Fruit fly (Drosophila melanogaster) whole organism, prepupa: ENCODE measurements around the gene Brr2.
A peak's percentile ranks its signal among the peaks of the same experiment; 100 is the strongest.

Experiments used
- CG10669 ChIP-seq: fragments of 200-800 bp; sonication (Bioruptor generic); optimal IDR thresholded peaks from 3 replicates; lab custom pipeline; 2018; ENCODE audit warnings: missing biosample characterization, mild to moderate bottlenecking, missing genetic modification characterization, moderate library complexity
- CG11294 ChIP-seq: fragments of 200-800 bp; sonication (Bioruptor generic); IDR thresholded peaks from 2 replicates; pipeline ENCODE4 v1.3.6; 2022; ENCODE audit warnings: missing biosample characterization, missing genetic modification characterization
- CG11902 ChIP-seq: fragments of 200-800 bp; sonication (Bioruptor generic); optimal IDR thresholded peaks from 3 replicates; lab custom pipeline; 2016; ENCODE audit warnings: missing biosample characterization, missing genetic modification characterization
- CG15336 ChIP-seq: fragments of 200-800 bp; sonication (Bioruptor generic); IDR thresholded peaks from 2 replicates; pipeline ENCODE4 v1.3.6; 2022; ENCODE audit warnings: missing biosample characterization, missing genetic modification characterization
- CG1621 ChIP-seq: fragments of 200-800 bp; sonication (Bioruptor generic); optimal IDR thresholded peaks from 3 replicates; lab custom pipeline; 2018; ENCODE audit warnings: missing biosample characterization, mild to moderate bottlenecking, missing genetic modification characterization
- CG16779 ChIP-seq: fragments of 200-800 bp; sonication (Bioruptor generic); optimal IDR thresholded peaks from 3 replicates; lab custom pipeline; 2017; ENCODE audit warnings: missing biosample characterization, mild to moderate bottlenecking, missing genetic modification characterization
- CG31627 ChIP-seq: fragments of 200-800 bp; sonication (Bioruptor generic); optimal IDR thresholded peaks from 3 replicates; lab custom pipeline; 2016; ENCODE audit warnings: missing biosample characterization, missing genetic modification characterization
- CG34406 ChIP-seq: fragments of 200-800 bp; sonication (Bioruptor generic); optimal IDR thresholded peaks from 3 replicates; lab custom pipeline; 2016; ENCODE audit warnings: missing biosample characterization, missing genetic modification characterization
- CG6163 ChIP-seq: fragments of 200-800 bp; sonication (Bioruptor generic); IDR thresholded peaks from 3 replicates; pipeline ENCODE4 v1.3.6; 2022; ENCODE audit warnings: missing biosample characterization, missing genetic modification characterization
- CG6276 ChIP-seq: fragments of 200-800 bp; sonication (Bioruptor generic); optimal IDR thresholded peaks from 2 replicates; lab custom pipeline; 2017; ENCODE audit warnings: missing biosample characterization, mild to moderate bottlenecking, missing genetic modification characterization
- CG6792 ChIP-seq: fragments of 200-800 bp; sonication (Bioruptor generic); optimal IDR thresholded peaks from 3 replicates; lab custom pipeline; 2016; ENCODE audit warnings: missing biosample characterization, missing genetic modification characterization
- CG6808 ChIP-seq: fragments of 200-800 bp; sonication (Bioruptor generic); optimal IDR thresholded peaks from 3 replicates; lab custom pipeline; 2017; ENCODE audit warnings: missing biosample characterization, missing genetic modification characterization, mild to moderate bottlenecking, moderate library complexity, missing genetic modification reagents
- CG6854 ChIP-seq: fragments of 200-800 bp; sonication (Bioruptor generic); optimal IDR thresholded peaks from 2 replicates; lab custom pipeline; 2017; ENCODE audit warnings: missing biosample characterization, mild to moderate bottlenecking, missing genetic modification characterization
- CG7368 ChIP-seq: fragments of 200-800 bp; sonication (Bioruptor generic); optimal IDR thresholded peaks from 3 replicates; lab custom pipeline; 2016; ENCODE audit warnings: missing biosample characterization, missing genetic modification characterization
- CG8119 ChIP-seq: fragments of 200-800 bp; sonication (Bioruptor generic); IDR thresholded peaks from 3 replicates; pipeline ENCODE4 v1.3.6; 2022; ENCODE audit warnings: missing biosample characterization, missing genetic modification characterization
- CG8632 ChIP-seq: fragments of 200-800 bp; sonication (Bioruptor generic); optimal IDR thresholded peaks from 3 replicates; lab custom pipeline; 2016; ENCODE audit warnings: missing biosample characterization, missing genetic modification characterization
- CG9139 ChIP-seq: fragments of 200-800 bp; sonication (Bioruptor generic); optimal IDR thresholded peaks from 3 replicates; lab custom pipeline; 2017; ENCODE audit warnings: missing biosample characterization, mild to moderate bottlenecking, missing genetic modification characterization
- Eip75B ChIP-seq: fragments of 200-800 bp; sonication (Bioruptor generic); optimal IDR thresholded peaks from 3 replicates; lab custom pipeline; 2016; ENCODE audit warnings: missing biosample characterization, missing genetic modification characterization
- Eip78C ChIP-seq: fragments of 200-800 bp; sonication (Bioruptor generic); peaks from one replicate; lab custom pipeline; 2016; ENCODE audit warnings: missing biosample characterization, missing genetic modification characterization
- Eip93F ChIP-seq: fragments of 200-800 bp; sonication (Bioruptor generic); optimal IDR thresholded peaks from 2 replicates; lab custom pipeline; 2016; ENCODE audit warnings: missing biosample characterization, mild to moderate bottlenecking, missing genetic modification characterization
- Gug ChIP-seq: fragments of 200-800 bp; sonication (Bioruptor generic); IDR thresholded peaks from 2 replicates; pipeline ENCODE4 v1.3.6; 2022; ENCODE audit warnings: missing biosample characterization, missing genetic modification characterization
- Hr38 ChIP-seq: sonication (Bioruptor generic); optimal IDR thresholded peaks from 2 replicates; lab custom pipeline; 2016; ENCODE audit warnings: missing biosample characterization, missing genetic modification characterization
- Hr39 ChIP-seq: fragments of 200-800 bp; sonication (Bioruptor generic); optimal IDR thresholded peaks from 2 replicates; lab custom pipeline; 2016; ENCODE audit warnings: missing biosample characterization, missing genetic modification characterization
- Lpt ChIP-seq: fragments of 200-800 bp; sonication (Bioruptor generic); optimal IDR thresholded peaks from 3 replicates; lab custom pipeline; 2016; ENCODE audit warnings: missing biosample characterization, missing genetic modification characterization
- Met ChIP-seq: fragments of 200-800 bp; sonication (Bioruptor generic); optimal IDR thresholded peaks from 3 replicates; lab custom pipeline; 2016; ENCODE audit warnings: missing biosample characterization, missing genetic modification characterization
- OdsH ChIP-seq: fragments of 200-800 bp; sonication (Bioruptor generic); optimal IDR thresholded peaks from 3 replicates; lab custom pipeline; 2016; ENCODE audit warnings: missing biosample characterization, missing genetic modification characterization
- Smox ChIP-seq: fragments of 200-800 bp; sonication (Bioruptor generic); optimal IDR thresholded peaks from 3 replicates; lab custom pipeline; 2016; ENCODE audit warnings: missing biosample characterization, missing genetic modification characterization
- Sox102F ChIP-seq: fragments of 200-800 bp; sonication (Bioruptor generic); optimal IDR thresholded peaks from 2 replicates; lab custom pipeline; 2016; ENCODE audit warnings: missing biosample characterization, mild to moderate bottlenecking, missing genetic modification characterization
- Sox14 ChIP-seq: fragments of 200-800 bp; sonication (Bioruptor generic); optimal IDR thresholded peaks from 3 replicates; lab custom pipeline; 2016; ENCODE audit warnings: missing biosample characterization, missing genetic modification characterization
- Sox15 ChIP-seq: fragments of 200-800 bp; sonication (Bioruptor generic); optimal IDR thresholded peaks from 3 replicates; lab custom pipeline; 2016; ENCODE audit warnings: missing biosample characterization, missing genetic modification characterization
- achi ChIP-seq: fragments of 200-800 bp; sonication (Bioruptor generic); optimal IDR thresholded peaks from 3 replicates; lab custom pipeline; 2016; ENCODE audit warnings: missing biosample characterization, missing genetic modification characterization
- acj6 ChIP-seq: fragments of 200-800 bp; sonication (Bioruptor generic); optimal IDR thresholded peaks from 3 replicates; lab custom pipeline; 2016; ENCODE audit warnings: missing biosample characterization, missing genetic modification characterization
- cyc ChIP-seq: fragments of 200-800 bp; sonication (Bioruptor generic); optimal IDR thresholded peaks from 3 replicates; lab custom pipeline; 2016; ENCODE audit warnings: missing biosample characterization, missing genetic modification characterization
- dac ChIP-seq: fragments of 200-800 bp; sonication (Bioruptor generic); optimal IDR thresholded peaks from 2 replicates; lab custom pipeline; 2017; ENCODE audit warnings: missing biosample characterization, mild to moderate bottlenecking, missing genetic modification characterization
- eg ChIP-seq: fragments of 200-800 bp; sonication (Bioruptor generic); IDR thresholded peaks from 3 replicates; pipeline ENCODE4 v1.3.6; 2022; ENCODE audit warnings: missing biosample characterization, missing genetic modification characterization
- esn ChIP-seq: fragments of 200-800 bp; sonication (Bioruptor generic); optimal IDR thresholded peaks from 2 replicates; lab custom pipeline; 2016; ENCODE audit warnings: missing biosample characterization, mild to moderate bottlenecking, missing genetic modification characterization, moderate library complexity
- fd59A ChIP-seq: fragments of 200-800 bp; sonication (Bioruptor generic); optimal IDR thresholded peaks from 2 replicates; lab custom pipeline; 2017; ENCODE audit warnings: missing biosample characterization, mild to moderate bottlenecking, missing genetic modification characterization, missing genetic modification reagents
- fd85E ChIP-seq: fragments of 200-800 bp; sonication (Bioruptor generic); optimal IDR thresholded peaks from 3 replicates; lab custom pipeline; 2016; ENCODE audit warnings: missing biosample characterization, missing genetic modification characterization
- pdm3 ChIP-seq: fragments of 200-800 bp; sonication (Bioruptor generic); optimal IDR thresholded peaks from 3 replicates; lab custom pipeline; 2016; ENCODE audit warnings: missing biosample characterization, missing genetic modification characterization
- spab ChIP-seq: fragments of 200-800 bp; sonication (Bioruptor generic); optimal IDR thresholded peaks from 2 replicates; lab custom pipeline; 2017; ENCODE audit warnings: missing biosample characterization, mild to moderate bottlenecking, missing genetic modification characterization, missing genetic modification reagents
- ss ChIP-seq, 2 experiments: fragments of 200-800 bp; sonication (Bioruptor generic); optimal IDR thresholded peaks; 2 replicates in 1 of 2; 3 replicates in 1 of 2; lab custom pipeline; 2017 to 2018; ENCODE audit warnings: mild to moderate bottlenecking in 2 of 2, missing biosample characterization in 2 of 2, missing genetic modification characterization in 2 of 2, moderate library complexity in 1 of 2
- svp ChIP-seq: fragments of 200-800 bp; sonication (Bioruptor generic); peaks from one replicate; lab custom pipeline; 2016; ENCODE audit warnings: missing biosample characterization, missing genetic modification characterization
- topi ChIP-seq: fragments of 200-800 bp; sonication (Bioruptor generic); optimal IDR thresholded peaks from 3 replicates; lab custom pipeline; 2016; ENCODE audit warnings: missing biosample characterization, missing genetic modification characterization
- vri ChIP-seq: fragments of 200-800 bp; sonication (Bioruptor generic); optimal IDR thresholded peaks from 3 replicates; lab custom pipeline; 2016; ENCODE audit warnings: missing biosample characterization, mild to moderate bottlenecking, missing genetic modification characterization

Gene Brr2

dm6 chr3L:15977565-15977964, 9.9 kb upstream of the Brr2 start (continued):
- no peak for TF ChIP-seq CG6808 (GFP tag; lab: Kevin White, UChicago)
- peak; percentile 74 for TF ChIP-seq esn (GFP tag; lab: Kevin White, UChicago)
- TF ChIP-seq CG6163: peak; percentile 70
- peak; percentile 18 for TF ChIP-seq CG11902 (GFP tag; lab: Kevin White, UChicago)
- TF ChIP-seq Lpt (GFP tag; lab: Kevin White, UChicago): peak; percentile 24
- TF ChIP-seq Sox14 (GFP tag; lab: Kevin White, UChicago): peak; percentile 43
- peak; percentile 47 for TF ChIP-seq pdm3 (GFP tag; lab: Kevin White, UChicago)
- TF ChIP-seq vri (GFP tag; lab: Kevin White, UChicago): peak; percentile 90
- TF ChIP-seq CG31627: peak; percentile 66
- TF ChIP-seq CG8632 (GFP tag; lab: Kevin White, UChicago): peak; percentile 40
- TF ChIP-seq Eip78C (GFP tag; lab: Kevin White, UChicago): peak; percentile 85
- TF ChIP-seq Sox102F (GFP tag; lab: Kevin White, UChicago): peak; percentile 49
- peak; percentile 81 for TF ChIP-seq svp (GFP tag; lab: Kevin White, UChicago)
- TF ChIP-seq CG8119 (GFP tag; lab: Robert Waterston, UW): peak; percentile 54; the same call in 2 of the 3 replicates
- no peak for TF ChIP-seq CG9139 (GFP tag; lab: Kevin White, UChicago)
- TF ChIP-seq Gug (GFP tag; lab: Robert Waterston, UW): peak; percentile 71
- TF ChIP-seq topi: peak; percentile 77
- TF ChIP-seq CG6276 (GFP tag; lab: Kevin White, UChicago): peak; percentile 46
- peak; percentile 56 for TF ChIP-seq Hr39 (GFP tag; lab: Kevin White, UChicago)
- peak; percentile 44 for TF ChIP-seq CG6792 (GFP tag; lab: Kevin White, UChicago)
- TF ChIP-seq Smox (GFP tag; lab: Kevin White, UChicago): peak; percentile 70
- TF ChIP-seq acj6: peak; percentile 50
- TF ChIP-seq CG6854 (GFP tag; lab: Kevin White, UChicago): no peak
- no peak for TF ChIP-seq CG1621 (tag; lab: Kevin White, UChicago)
- no peak for TF ChIP-seq OdsH

dm6 chr3L:15976758-15977157, 9.1 kb upstream of the Brr2 start, which contains the start of gene CG17029:
Gene CG17029 (plus strand): TSS chr3L:15976870.
- TF ChIP-seq achi (GFP tag; lab: Kevin White, UChicago) (no peak), Eip78C (GFP tag; lab: Kevin White, UChicago) (peak; percentile 14), CG16779 (tag; lab: Kevin White, UChicago) (peak; percentile 6)

dm6 chr3L:15975068-15975467, 7.4 kb upstream of the Brr2 start, which contains the start of gene CG17026:
Gene CG17026 (plus strand): TSS chr3L:15975368.
- TF ChIP-seq pdm3 (GFP tag; lab: Kevin White, UChicago): no peak
- no peak for TF ChIP-seq Eip93F
- TF ChIP-seq Met (GFP tag; lab: Kevin White, UChicago): no peak
- no peak for TF ChIP-seq ss (GFP tag; optimal IDR thresholded peaks at IDR 0.05; lab: Kevin White, UChicago)
- TF ChIP-seq CG34406 (GFP tag; lab: Kevin White, UChicago): no peak
- TF ChIP-seq esn (GFP tag; lab: Kevin White, UChicago): no peak
- TF ChIP-seq CG7368 (GFP tag; lab: Kevin White, UChicago): no peak
- no peak for TF ChIP-seq Eip75B (GFP tag; lab: Kevin White, UChicago)
- TF ChIP-seq CG8632 (GFP tag; lab: Kevin White, UChicago): no peak
- no peak for TF ChIP-seq CG11294 (GFP tag; lab: Robert Waterston, UW)
- TF ChIP-seq, all 60 proteins: peak for 0

DNA sequence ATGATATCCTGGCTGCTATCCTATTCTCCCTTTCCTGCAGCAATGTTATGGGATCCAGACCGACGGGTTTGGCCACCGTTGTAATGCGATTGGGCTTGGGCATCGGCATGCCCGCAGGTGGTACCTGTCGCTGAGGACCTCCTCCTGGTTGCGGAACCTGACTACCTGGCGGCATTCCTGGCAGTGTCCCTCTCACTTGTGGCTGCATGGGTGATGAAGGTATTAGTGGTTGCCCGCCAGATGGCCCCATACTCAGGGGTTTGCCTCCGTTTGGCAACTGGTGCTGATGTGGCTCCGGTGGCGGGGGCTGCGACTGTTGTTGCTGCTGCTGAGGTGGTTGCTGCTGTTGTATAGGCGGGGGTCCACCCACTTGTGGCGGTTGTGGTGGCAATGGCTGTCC, 6.5 kb upstream of the Brr2 start:
- TF ChIP-seq CG6163: no peak
- no peak for TF ChIP-seq pdm3 (GFP tag; lab: Kevin White, UChicago)
- TF ChIP-seq dac: no peak
- TF ChIP-seq fd85E (GFP tag; lab: Kevin White, UChicago): no peak
- no peak for TF ChIP-seq CG11902 (GFP tag; lab: Kevin White, UChicago)
- TF ChIP-seq Sox15: no peak
- TF ChIP-seq CG15336 (GFP tag; lab: Robert Waterston, UW): no peak
- no peak for TF ChIP-seq spab
- TF ChIP-seq CG8632 (GFP tag; lab: Kevin White, UChicago): no peak
- TF ChIP-seq Hr38 (GFP tag; lab: Kevin White, UChicago): no peak
- no peak for TF ChIP-seq esn (GFP tag; lab: Kevin White, UChicago)
- TF ChIP-seq eg (GFP tag; lab: Robert Waterston, UW): no peak
- no peak for TF ChIP-seq fd59A (GFP tag; lab: Kevin White, UChicago)
- no peak for TF ChIP-seq cyc (GFP tag; lab: Kevin White, UChicago)
- TF ChIP-seq CG10669: no peak
- TF ChIP-seq Sox102F (GFP tag; lab: Kevin White, UChicago): no peak
- TF ChIP-seq CG7368 (GFP tag; lab: Kevin White, UChicago): no peak
- TF ChIP-seq CG6276 (GFP tag; lab: Kevin White, UChicago): no peak
- no peak for TF ChIP-seq vri (GFP tag; lab: Kevin White, UChicago)
- TF ChIP-seq, all 60 proteins: peak for 0
